Fruit fly (Drosophila melanogaster): Measurements from ENCODE around the gene CG17544.

Gene CG17544

dm6 chr2L:19430343-19430742 is 32.0 kb upstream of the CG17544 start, which contains the start of gene RtcB (continued):
- TF ChIP-seq lbe (GFP tag; optimal IDR thresholded peaks at IDR 0.05) (peak; percentile 12), run (tag; optimal IDR thresholded peaks at IDR 0.05) (no peak), Atf6 (GFP tag; IDR thresholded peaks at IDR 0.05) (no peak), Dad (GFP tag; optimal IDR thresholded peaks at IDR 0.05) (no peak), Doc2 (GFP tag; IDR thresholded peaks at IDR 0.05) (no peak), mld (GFP tag; IDR thresholded peaks at IDR 0.05; ENCODE audit: partially characterized antibody) (peak; percentile 91), Max (GFP tag; optimal IDR thresholded peaks at IDR 0.05) (peak; percentile 15), CG7357 (GFP tag; IDR thresholded peaks at IDR 0.05) (no peak), lola (GFP tag; optimal IDR thresholded peaks at IDR 0.05) (peak in 1 of 3 experiments; percentile 1), CG31441 (GFP tag; IDR thresholded peaks at IDR 0.05) (no peak), lab (GFP tag; optimal IDR thresholded peaks at IDR 0.05) (no peak), CG13296 (GFP tag; optimal IDR thresholded peaks at IDR 0.05) (no peak), Oaz (GFP tag; IDR thresholded peaks at IDR 0.05) (no peak), chinmo (GFP tag; IDR thresholded peaks at IDR 0.05; ENCODE audit: partially characterized antibody) (peak; percentile 87), Ets97D (GFP tag; optimal IDR thresholded peaks at IDR 0.05) (peak; percentile 42), CG10209 (GFP tag; optimal IDR thresholded peaks at IDR 0.05) (no peak), chif (GFP tag; optimal IDR thresholded peaks at IDR 0.05) (no peak), schlank (tag; optimal IDR thresholded peaks at IDR 0.05) (no peak), NfI (GFP tag; optimal IDR thresholded peaks at IDR 0.05) (no peak), crol (GFP tag; IDR thresholded peaks at IDR 0.05) (no peak), croc (GFP tag; conservative IDR thresholded peaks at IDR 0.05) (no peak), Usf (GFP tag; optimal IDR thresholded peaks at IDR 0.05) (no peak), emc (GFP tag; optimal IDR thresholded peaks at IDR 0.05) (no peak), Dip2 (GFP tag; IDR thresholded peaks at IDR 0.05) (no peak), Med (GFP tag) (peak; percentile 72), Scr (GFP tag; IDR thresholded peaks at IDR 0.05; ENCODE audit: partially characterized antibody) (peak; percentile 97), Sin3A (optimal IDR thresholded peaks at IDR 0.05) (peak; percentile 74), knrl (GFP tag; IDR thresholded peaks at IDR 0.05; ENCODE audit: partially characterized antibody) (peak; percentile 98), Dfd (GFP tag; optimal IDR thresholded peaks at IDR 0.05) (peak in 1 of 2 experiments; percentile 62), hbn (GFP tag; IDR thresholded peaks at IDR 0.05; ENCODE audit: partially characterized antibody) (peak; percentile 94), Doc3 (GFP tag; IDR thresholded peaks at IDR 0.05; ENCODE audit: partially characterized antibody) (peak; percentile 96; the same call in 2 of the 3 replicates), CG17361 (GFP tag; IDR thresholded peaks at IDR 0.05) (peak; percentile 47; the same call in 1 of the 3 replicates), YL-1 (GFP tag; optimal IDR thresholded peaks at IDR 0.05) (no peak), sug (tag; optimal IDR thresholded peaks at IDR 0.05) (peak; percentile 12), CTCF (GFP tag; optimal IDR thresholded peaks at IDR 0.05) (peak; percentile 48), CG1602 (GFP tag; optimal IDR thresholded peaks at IDR 0.05) (no peak), CG17829 (tag; optimal IDR thresholded peaks at IDR 0.05) (peak; percentile 18), CG12659 (GFP tag; optimal IDR thresholded peaks at IDR 0.05) (peak; percentile 37), Spps (tag; optimal IDR thresholded peaks at IDR 0.05) (no peak), CG31224 (GFP tag; IDR thresholded peaks at IDR 0.05) (no peak), slbo (GFP tag; IDR thresholded peaks at IDR 0.05) (peak; percentile 35; the same call in 1 of the 2 replicates), lilli (GFP tag; optimal IDR thresholded peaks at IDR 0.05) (peak; percentile 17), CG34422 (GFP tag; IDR thresholded peaks at IDR 0.05) (peak; percentile 17; the same call in 1 of the 3 replicates), stc (GFP tag; IDR thresholded peaks at IDR 0.05) (no peak), Abd-B (GFP tag; optimal IDR thresholded peaks at IDR 0.05) (peak; percentile 31), ewg (GFP tag; optimal IDR thresholded peaks at IDR 0.05) (peak; percentile 23), CG13287 (GFP tag; IDR thresholded peaks at IDR 0.05; ENCODE audit: partially characterized antibody) (peak; percentile 97), shn (GFP tag; optimal IDR thresholded peaks at IDR 0.05) (no peak), CG2889 (GFP tag; IDR thresholded peaks at IDR 0.05) (no peak), dan (GFP tag; IDR thresholded peaks at IDR 0.05) (no peak), CG15073 (GFP tag; optimal IDR thresholded peaks at IDR 0.05) (no peak)
